Fruit fly (Drosophila melanogaster) whole organism, wandering third instar larva: ENCODE results near the gene CG45064.
A peak's percentile ranks its signal among the peaks of the same experiment; 100 is the strongest.

Experiments
- Abd-B ChIP-seq: fragments of >200 bp; optimal IDR thresholded peaks from 2 replicates; lab custom pipeline; 2017; ENCODE audit warnings: missing biosample characterization, missing genetic modification characterization
- CG32264 ChIP-seq: fragments of 200-800 bp; sonication (Bioruptor generic); optimal IDR thresholded peaks from 2 replicates; lab custom pipeline; 2016; ENCODE audit warnings: missing biosample characterization, missing genetic modification characterization
- CG9705 ChIP-seq: fragments of 200-800 bp; sonication (Bioruptor generic); optimal IDR thresholded peaks from 2 replicates; lab custom pipeline; 2018; ENCODE audit warnings: missing biosample characterization, mild to moderate bottlenecking, missing genetic modification characterization
- CrebA ChIP-seq: fragments of 200-800 bp; sonication (Bioruptor generic); optimal IDR thresholded peaks from 2 replicates; lab custom pipeline; 2016; ENCODE audit warnings: missing biosample characterization, mild to moderate bottlenecking, missing genetic modification characterization, borderline replicate concordance
- Dfd ChIP-seq: fragments of >200 bp; optimal IDR thresholded peaks from 2 replicates; lab custom pipeline; 2017; ENCODE audit warnings: missing biosample characterization, missing genetic modification characterization
- Dif ChIP-seq: fragments of 200-275, 200-300 bp; sonication (Bioruptor generic); optimal IDR thresholded peaks from 2 replicates; lab custom pipeline; 2018; ENCODE audit warnings: missing biosample characterization, missing genetic modification characterization; ENCODE audit not compliant: partially characterized antibody
- GATAd ChIP-seq: sonication (Bioruptor generic); optimal IDR thresholded peaks from 2 replicates; lab custom pipeline; 2016; ENCODE audit warnings: missing biosample characterization, missing genetic modification characterization
- HLH106 ChIP-seq: fragments of 200-800 bp; optimal IDR thresholded peaks from 3 replicates; lab custom pipeline; 2019; ENCODE audit warnings: missing biosample characterization, mild to moderate bottlenecking, missing genetic modification characterization, moderate library complexity
- Hnf4 ChIP-seq: fragments of 200-800 bp; sonication (Bioruptor generic); optimal IDR thresholded peaks from 2 replicates; lab custom pipeline; 2016; ENCODE audit warnings: missing biosample characterization, mild to moderate bottlenecking, missing genetic modification characterization
- Hr78 ChIP-seq: fragments of >200 bp; optimal IDR thresholded peaks from 2 replicates; lab custom pipeline; 2017; ENCODE audit warnings: missing biosample characterization, missing genetic modification characterization
- Hr83 ChIP-seq: fragments of 200-300 bp; sonication (Bioruptor generic); optimal IDR thresholded peaks from 2 replicates; lab custom pipeline; 2016; ENCODE audit warnings: missing biosample characterization, mild to moderate bottlenecking, missing genetic modification characterization, moderate library complexity; ENCODE audit not compliant: poor library complexity, severe bottlenecking
- Jra ChIP-seq: sonication (Bioruptor generic); optimal IDR thresholded peaks from 2 replicates; lab custom pipeline; 2016; ENCODE audit warnings: missing biosample characterization, missing genetic modification characterization
- Mio ChIP-seq: sonication (Bioruptor generic); optimal IDR thresholded peaks from 2 replicates; lab custom pipeline; 2016; ENCODE audit warnings: missing biosample characterization, missing genetic modification characterization
- Myc ChIP-seq: fragments of >200 bp; optimal IDR thresholded peaks from 2 replicates; lab custom pipeline; 2017
- N ChIP-seq: fragments of >200 bp; optimal IDR thresholded peaks from 2 replicates; lab custom pipeline; 2018; ENCODE audit warnings: missing biosample characterization, missing external identifiers, missing genetic modification characterization
- OdsH ChIP-seq: fragments of 200-800 bp; sonication (Bioruptor generic); optimal IDR thresholded peaks from 2 replicates; lab custom pipeline; 2016; ENCODE audit warnings: missing biosample characterization, mild to moderate bottlenecking, missing genetic modification characterization
- Rel ChIP-seq, 2 experiments: fragments of 200-800 bp; sonication (Bioruptor generic) in 1 of 2; optimal IDR thresholded peaks; 2 replicates in 1 of 2; 3 replicates in 1 of 2; lab custom pipeline; 2016 to 2019; ENCODE audit warnings: mild to moderate bottlenecking in 2 of 2, missing biosample characterization in 2 of 2, missing genetic modification characterization in 2 of 2, moderate library complexity in 1 of 2
- Sp1 ChIP-seq: fragments of 200-800 bp; sonication (Bioruptor generic); optimal IDR thresholded peaks from 3 replicates; lab custom pipeline; 2019; ENCODE audit warnings: missing biosample characterization, mild to moderate bottlenecking, missing genetic modification characterization, moderate library complexity
- Vsx2 ChIP-seq: fragments of 200-300, 225-300 bp; sonication (Bioruptor generic); optimal IDR thresholded peaks from 2 replicates; lab custom pipeline; 2018; ENCODE audit warnings: missing biosample characterization, missing genetic modification characterization; ENCODE audit not compliant: partially characterized antibody
- br ChIP-seq: fragments of 200-800 bp; sonication (Bioruptor generic); optimal IDR thresholded peaks from 2 replicates; lab custom pipeline; 2016; ENCODE audit warnings: missing biosample characterization, missing genetic modification characterization
- brk ChIP-seq: fragments of 200-800 bp; sonication (Bioruptor generic); optimal IDR thresholded peaks from 2 replicates; lab custom pipeline; 2016; ENCODE audit warnings: missing biosample characterization, mild to moderate bottlenecking, missing genetic modification characterization
- dl ChIP-seq, 2 experiments: fragments of 175-275, 200-275 bp in 1 of 2; fragments of 200-275 bp in 1 of 2; sonication (Bioruptor generic); optimal IDR thresholded peaks; lab custom pipeline; 2018; ENCODE audit warnings: mild to moderate bottlenecking in 2 of 2, missing biosample characterization in 2 of 2, missing genetic modification characterization in 2 of 2, moderate library complexity in 2 of 2; ENCODE audit not compliant: partially characterized antibody in 2 of 2, insufficient read depth in 1 of 2
- dmrt93B ChIP-seq: fragments of 200-800 bp; sonication (Bioruptor generic); optimal IDR thresholded peaks from 2 replicates; lab custom pipeline; 2018; ENCODE audit warnings: missing biosample characterization, mild to moderate bottlenecking, missing genetic modification characterization
- dsf ChIP-seq: sonication (Bioruptor generic); optimal IDR thresholded peaks from 2 replicates; lab custom pipeline; 2016; ENCODE audit warnings: missing biosample characterization, missing genetic modification characterization, borderline replicate concordance
- ey ChIP-seq: fragments of 200-800 bp; sonication (Bioruptor generic); optimal IDR thresholded peaks from 2 replicates; lab custom pipeline; 2016; ENCODE audit warnings: missing biosample characterization, missing genetic modification characterization
- foxo ChIP-seq, 2 experiments: fragments of 200-800 bp; sonication (Bioruptor generic); optimal IDR thresholded peaks; 2 replicates in 1 of 2; 3 replicates in 1 of 2; lab custom pipeline; 2016 to 2017; ENCODE audit warnings: missing biosample characterization in 2 of 2, missing genetic modification characterization in 2 of 2
- fru ChIP-seq: fragments of 200-800 bp; sonication (Bioruptor generic); optimal IDR thresholded peaks from 3 replicates; lab custom pipeline; 2016; ENCODE audit warnings: missing biosample characterization, mild to moderate bottlenecking, missing genetic modification characterization
- h ChIP-seq: fragments of 200-800 bp; sonication (Bioruptor generic); optimal IDR thresholded peaks from 3 replicates; lab custom pipeline; 2016; ENCODE audit warnings: missing biosample characterization, mild to moderate bottlenecking, missing genetic modification characterization
- jim ChIP-seq: fragments of 175-275, 200-325 bp; sonication (Bioruptor generic); optimal IDR thresholded peaks from 2 replicates; lab custom pipeline; 2016; ENCODE audit warnings: missing biosample characterization, mild to moderate bottlenecking, missing genetic modification characterization
- lola ChIP-seq: fragments of >200 bp; optimal IDR thresholded peaks from 2 replicates; lab custom pipeline; 2017; ENCODE audit warnings: missing biosample characterization, missing genetic modification characterization
- pan ChIP-seq: fragments of >200 bp; optimal IDR thresholded peaks from 2 replicates; lab custom pipeline; 2017
- psq ChIP-seq: fragments of 200-800 bp; sonication (Bioruptor generic); optimal IDR thresholded peaks from 3 replicates; lab custom pipeline; 2017; ENCODE audit warnings: missing biosample characterization, mild to moderate bottlenecking, missing genetic modification characterization, moderate library complexity
- rgr ChIP-seq: fragments of 200-800 bp; sonication (Bioruptor generic); optimal IDR thresholded peaks from 3 replicates; lab custom pipeline; 2016; ENCODE audit warnings: missing biosample characterization, mild to moderate bottlenecking, missing genetic modification characterization
- sage ChIP-seq: fragments of 200-800 bp; sonication (Bioruptor generic); optimal IDR thresholded peaks from 2 replicates; lab custom pipeline; 2016; ENCODE audit warnings: missing biosample characterization, mild to moderate bottlenecking, missing genetic modification characterization
- sv ChIP-seq: fragments of 200-800 bp; sonication (Bioruptor generic); optimal IDR thresholded peaks from 3 replicates; lab custom pipeline; 2016; ENCODE audit warnings: missing biosample characterization, missing genetic modification characterization
- tai ChIP-seq: sonication (Bioruptor generic); optimal IDR thresholded peaks from 2 replicates; lab custom pipeline; 2016; ENCODE audit warnings: missing biosample characterization, missing genetic modification characterization
- usp ChIP-seq: fragments of >200 bp; optimal IDR thresholded peaks from 2 replicates; lab custom pipeline; 2017; ENCODE audit warnings: missing biosample characterization, missing genetic modification characterization
- woc ChIP-seq: sonication (Bioruptor generic); optimal IDR thresholded peaks from 2 replicates; lab custom pipeline; 2016; ENCODE audit warnings: missing biosample characterization, mild to moderate bottlenecking, missing genetic modification characterization

CG45064 gene

dm6 chrX:14856261-14856660, 26.1 kb downstream of the CG45064 start, which contains the start of gene CG9519:
CG9519 (minus strand) TSS chrX:14856361.
- TF ChIP-seq usp (no peak), sv (GFP tag; lab: Kevin White, UChicago) (no peak), CrebA (GFP tag; lab: Kevin White, UChicago) (no peak), pan (no peak), OdsH (GFP tag; lab: Kevin White, UChicago) (no peak), ey (GFP tag; lab: Kevin White, UChicago) (no peak), GATAd (GFP tag; lab: Kevin White, UChicago) (no peak), Hr78 (no peak), Hr83 (no peak), fru (GFP tag; lab: Kevin White, UChicago) (no peak), HLH106 (tag; lab: Kevin White, UChicago) (no peak), psq (GFP tag; lab: Kevin White, UChicago) (no peak)
- TF ChIP-seq, all 38 proteins: peak for 0

dm6 chrX:14853153-14853672, 29.2 kb downstream of the CG45064 start, which contains the start of gene CG9521:
CG9521 (minus strand) TSS chrX:14853269.
- no peak for TF ChIP-seq pan
- no peak for TF ChIP-seq sv (GFP tag; lab: Kevin White, UChicago)
- no peak for TF ChIP-seq psq (GFP tag; lab: Kevin White, UChicago)
- no peak for TF ChIP-seq Dif (GFP tag; lab: Kevin White, UChicago)
- no peak for TF ChIP-seq dmrt93B
- no peak for TF ChIP-seq N (GFP tag; lab: Kevin White, UChicago)
- TF ChIP-seq Abd-B (GFP tag; lab: Kevin White, UChicago), result no peak
- no peak for TF ChIP-seq Dfd
- no peak for TF ChIP-seq tai (GFP tag; lab: Kevin White, UChicago)
- TF ChIP-seq br (GFP tag; lab: Kevin White, UChicago), result no peak
- TF ChIP-seq lola, result no peak

dm6 chrX:14850069-14850468, 32.3 kb downstream of the CG45064 start:
- TF ChIP-seq sv (GFP tag; lab: Kevin White, UChicago) (no peak), Vsx2 (GFP tag; lab: Kevin White, UChicago) (no peak), sage (GFP tag; lab: Kevin White, UChicago) (no peak)

- peak; percentile 57 for TF ChIP-seq psq (GFP tag; lab: Kevin White, UChicago)
- TF ChIP-seq Hr78, result no peak
- peak; percentile 17 for TF ChIP-seq CG9705 (GFP tag; lab: Kevin White, UChicago)
- TF ChIP-seq Mio, result no peak
- no peak for TF ChIP-seq usp
- peak; percentile 82 for TF ChIP-seq h
- no peak for TF ChIP-seq dl (GFP tag; optimal IDR thresholded peaks at IDR 0.05; lab: Kevin White, UChicago; ENCODE audit: insufficient read depth in 1 of 2, partially characterized antibody in 2 of 2)
- no peak for TF ChIP-seq lola
- no peak for TF ChIP-seq Abd-B (GFP tag; lab: Kevin White, UChicago)
- TF ChIP-seq foxo (GFP tag; optimal IDR thresholded peaks at IDR 0.05; lab: Kevin White, UChicago), result peak in 1 of 2 experiments; percentile 76
- TF ChIP-seq Hr83, result no peak
- TF ChIP-seq sv (GFP tag; lab: Kevin White, UChicago), result peak; percentile 55
- peak; percentile 2 for TF ChIP-seq sage (GFP tag; lab: Kevin White, UChicago)
- peak; percentile 73 for TF ChIP-seq ey (GFP tag; lab: Kevin White, UChicago)
- TF ChIP-seq tai (GFP tag; lab: Kevin White, UChicago), result peak; percentile 58
- no peak for TF ChIP-seq Dfd
- no peak for TF ChIP-seq GATAd (GFP tag; lab: Kevin White, UChicago)
- peak; percentile 60 for TF ChIP-seq Sp1 (GFP tag; lab: Kevin White, UChicago)
- peak; percentile 68 for TF ChIP-seq rgr (GFP tag; lab: Kevin White, UChicago)
- TF ChIP-seq fru (GFP tag; lab: Kevin White, UChicago), result peak; percentile 78
- TF ChIP-seq Rel (GFP tag; optimal IDR thresholded peaks at IDR 0.05; lab: Kevin White, UChicago), result no peak
- TF ChIP-seq Rel (tag; optimal IDR thresholded peaks at IDR 0.05; lab: Kevin White, UChicago), result no peak
- peak; percentile 62 for TF ChIP-seq woc
- TF ChIP-seq N (GFP tag; lab: Kevin White, UChicago), result no peak
- no peak for TF ChIP-seq dsf
- TF ChIP-seq jim (GFP tag; lab: Kevin White, UChicago), result no peak
- peak; percentile 18 for TF ChIP-seq dmrt93B
- TF ChIP-seq CrebA (GFP tag; lab: Kevin White, UChicago), result no peak
- no peak for TF ChIP-seq Vsx2 (GFP tag; lab: Kevin White, UChicago)
- TF ChIP-seq HLH106 (tag; lab: Kevin White, UChicago), result peak; percentile 56
- TF ChIP-seq Dif (GFP tag; lab: Kevin White, UChicago), result no peak
- TF ChIP-seq OdsH (GFP tag; lab: Kevin White, UChicago), result peak; percentile 70
- TF ChIP-seq CG32264, result peak; percentile 25
- no peak for TF ChIP-seq Jra (GFP tag; lab: Kevin White, UChicago)
- peak; percentile 0 for TF ChIP-seq brk
- TF ChIP-seq Myc, result no peak
- TF ChIP-seq pan, result no peak
- peak; percentile 67 for TF ChIP-seq br (GFP tag; lab: Kevin White, UChicago)
- peak; percentile 62 for TF ChIP-seq Hnf4 (GFP tag; lab: Kevin White, UChicago)
These were observed 33.5 kb downstream of the CG45064 start, which contains the start of gene CG9522 for dm6 chrX:14848755-14849354. CG9522 (minus strand) TSS chrX:14848808.
